Worm (Caenorhabditis elegans): Measurements from ENCODE around the gene clpp-1.

ce11 chrII:10294262-10294661, 8.4 kb downstream of the clpp-1 start:
- TF ChIP-seq ceh-39 (tag; optimal IDR thresholded peaks at IDR 0.05) (no peak), unc-39 (tag; optimal IDR thresholded peaks at IDR 0.05) (no peak), lin-13 (tag; optimal IDR thresholded peaks at IDR 0.05) (no peak), mep-1 (tag; optimal IDR thresholded peaks at IDR 0.05) (no peak), snpc-4 (tag; optimal IDR thresholded peaks at IDR 0.05) (no peak), lin-32 (GFP tag; optimal IDR thresholded peaks at IDR 0.05) (no peak), ces-1 (GFP tag; optimal IDR thresholded peaks at IDR 0.05) (no peak), nhr-76 (tag; optimal IDR thresholded peaks at IDR 0.05) (no peak), nhr-2 (tag; optimal IDR thresholded peaks at IDR 0.05) (no peak)
